Fruit fly (Drosophila melanogaster): Measurements from ENCODE around the gene Yod1.
A peak's percentile ranks its signal among the peaks of the same experiment; 100 is the strongest.

Gene Yod1

dm6 chr3L:5154917-5155613 is 21.4 kb downstream of the Yod1 start (continued):
- TF ChIP-seq CG17912 (GFP tag; optimal IDR thresholded peaks at IDR 0.05): no peak
- TF ChIP-seq eyg (GFP tag; optimal IDR thresholded peaks at IDR 0.05): peak; percentile 17
- peak; percentile 81 for TF ChIP-seq CG30403 (GFP tag; optimal IDR thresholded peaks at IDR 0.05)
- peak; percentile 41; the same call in 1 of the 2 replicates for TF ChIP-seq CG10321 (GFP tag; IDR thresholded peaks at IDR 0.05)
- TF ChIP-seq aop (GFP tag; IDR thresholded peaks at IDR 0.05): peak; percentile 40; the same call in 1 of the 2 replicates
- TF ChIP-seq ro (GFP tag; IDR thresholded peaks at IDR 0.05): no peak; the same call in 1 of the 2 replicates
- peak; percentile 91 for TF ChIP-seq CG2120 (GFP tag; optimal IDR thresholded peaks at IDR 0.05)
- TF ChIP-seq TFAM (GFP tag; optimal IDR thresholded peaks at IDR 0.05): no peak
- no peak for TF ChIP-seq pzg (GFP tag; optimal IDR thresholded peaks at IDR 0.05)
- peak; percentile 59 for TF ChIP-seq HLH54F (GFP tag; optimal IDR thresholded peaks at IDR 0.05)
- peak; percentile 20 for TF ChIP-seq dmrt11E (tag; optimal IDR thresholded peaks at IDR 0.05)
- TF ChIP-seq CG10543 (GFP tag; optimal IDR thresholded peaks at IDR 0.05): peak; percentile 66
- peak; percentile 41 for TF ChIP-seq CG1603 (tag; optimal IDR thresholded peaks at IDR 0.05)
- TF ChIP-seq CG16813 (GFP tag; IDR thresholded peaks at IDR 0.05; ENCODE audit: partially characterized antibody): no peak
- no peak for TF ChIP-seq sd (tag; optimal IDR thresholded peaks at IDR 0.05)
- TF ChIP-seq trh (GFP tag; optimal IDR thresholded peaks at IDR 0.05): peak; percentile 0
- TF ChIP-seq pum (GFP tag; optimal IDR thresholded peaks at IDR 0.05): peak; percentile 67
- peak; percentile 45 for TF ChIP-seq odd (GFP tag; optimal IDR thresholded peaks at IDR 0.05)
- no peak for TF ChIP-seq Tbp (GFP tag; optimal IDR thresholded peaks at IDR 0.05)
- peak; percentile 49 for TF ChIP-seq gcm (GFP tag; optimal IDR thresholded peaks at IDR 0.05)
- no peak for TF ChIP-seq CG3065 (GFP tag; optimal IDR thresholded peaks at IDR 0.05)
- peak; percentile 43 for TF ChIP-seq CG12104 (GFP tag; optimal IDR thresholded peaks at IDR 0.05)
- TF ChIP-seq CG10274 (GFP tag; optimal IDR thresholded peaks at IDR 0.05): no peak
- TF ChIP-seq CG8089 (GFP tag; optimal IDR thresholded peaks at IDR 0.05): peak; percentile 54
- TF ChIP-seq CG6654 (GFP tag; optimal IDR thresholded peaks at IDR 0.05): peak; percentile 40
- TF ChIP-seq CG4820 (GFP tag; optimal IDR thresholded peaks at IDR 0.05): peak; percentile 73
- TF ChIP-seq CG31224 (GFP tag; IDR thresholded peaks at IDR 0.05): peak; percentile 92
- no peak for TF ChIP-seq CG12769 (tag; optimal IDR thresholded peaks at IDR 0.05)
- TF ChIP-seq CG7928 (GFP tag; optimal IDR thresholded peaks at IDR 0.05): peak; percentile 12
- TF ChIP-seq PHDP (tag; optimal IDR thresholded peaks at IDR 0.05): peak; percentile 77
- peak; percentile 70 for TF ChIP-seq CG9727 (GFP tag; optimal IDR thresholded peaks at IDR 0.05)
- TF ChIP-seq Dip3 (GFP tag; optimal IDR thresholded peaks at IDR 0.05): peak; percentile 59
- no peak for TF ChIP-seq CG6791 (GFP tag; IDR thresholded peaks at IDR 0.05; ENCODE audit: partially characterized antibody)
- TF ChIP-seq Taf1 (GFP tag; IDR thresholded peaks at IDR 0.05): peak; percentile 78; the same call in 1 of the 2 replicates
- no peak for TF ChIP-seq Med (GFP tag)
- TF ChIP-seq cwo (GFP tag; optimal IDR thresholded peaks at IDR 0.05): peak; percentile 76
- TF ChIP-seq ash1 (GFP tag; optimal IDR thresholded peaks at IDR 0.05): no peak
- TF ChIP-seq nerfin-1 (tag; optimal IDR thresholded peaks at IDR 0.05): peak; percentile 58
- TF ChIP-seq rib (GFP tag; IDR thresholded peaks at IDR 0.05): peak; percentile 74; the same call in 1 of the 2 replicates
- TF ChIP-seq fu2 (GFP tag; optimal IDR thresholded peaks at IDR 0.05): peak; percentile 67
- 0 out of 2 replicates have a peak, but pooled peaks have one; percentile 10 for TF ChIP-seq CG17612 (GFP tag; IDR thresholded peaks at IDR 0.05)
- peak; percentile 65 for TF ChIP-seq ap (GFP tag; IDR thresholded peaks at IDR 0.05)
- TF ChIP-seq cas (GFP tag; IDR thresholded peaks at IDR 0.05): peak; percentile 64
- peak; percentile 53 for TF ChIP-seq crc (GFP tag; optimal IDR thresholded peaks at IDR 0.05)
- peak; percentile 55 for TF ChIP-seq Hr3 (GFP tag; optimal IDR thresholded peaks at IDR 0.05)
- no peak for TF ChIP-seq Scr (GFP tag; IDR thresholded peaks at IDR 0.05; ENCODE audit: partially characterized antibody)
- peak; percentile 21 for TF ChIP-seq gcm2 (GFP tag; optimal IDR thresholded peaks at IDR 0.05)
- peak; percentile 52 for TF ChIP-seq en (GFP tag; optimal IDR thresholded peaks at IDR 0.05)
- no peak for TF ChIP-seq Lim3 (GFP tag; IDR thresholded peaks at IDR 0.05)
- TF ChIP-seq CG14014 (GFP tag; IDR thresholded peaks at IDR 0.05): peak; percentile 83

Data from whole organism, embryonic.